Fruit fly (Drosophila melanogaster): ENCODE data around the gene Taf13.

The Taf13 gene

DNA sequence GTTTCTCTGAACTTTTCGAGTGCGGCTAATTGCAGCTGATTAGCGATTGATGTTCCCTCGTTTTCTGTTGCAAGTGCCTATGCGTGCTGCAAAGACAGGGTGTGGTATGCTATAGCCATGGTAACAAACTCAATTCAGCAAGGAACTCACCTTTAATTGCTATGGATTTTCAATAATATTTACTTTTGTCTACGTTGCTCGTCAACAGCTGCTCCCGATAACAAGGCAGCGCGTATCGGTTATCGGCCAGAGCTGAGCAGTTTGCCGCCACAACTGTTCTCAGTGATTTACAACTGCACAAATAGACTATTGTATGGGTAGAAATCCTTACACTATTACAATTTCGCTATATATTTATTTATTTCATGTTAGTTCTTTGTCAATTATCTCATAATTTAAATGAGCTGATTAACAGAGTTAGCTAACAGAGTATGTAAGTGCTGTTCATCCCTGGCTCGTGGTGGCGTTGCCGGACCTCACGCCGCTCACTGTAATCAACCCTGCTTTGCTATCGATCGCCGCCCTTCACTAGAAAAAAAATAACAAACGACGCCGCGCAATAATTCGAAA, 18.3 kb downstream of the Taf13 start, which contains the start of the genes pr and neb (continued):
- TF ChIP-seq CG32767 (GFP tag; IDR thresholded peaks at IDR 0.05) (peak; percentile 41; the same call in 1 of the 2 replicates), CG2712 (tag; optimal IDR thresholded peaks at IDR 0.05) (peak; percentile 55), tna (GFP tag; IDR thresholded peaks at IDR 0.05; ENCODE audit: partially characterized antibody) (no peak), Tbp (GFP tag; optimal IDR thresholded peaks at IDR 0.05) (no peak), lmd (GFP tag; IDR thresholded peaks at IDR 0.05) (peak; percentile 74), odd (GFP tag; optimal IDR thresholded peaks at IDR 0.05) (no peak), ase (GFP tag; IDR thresholded peaks at IDR 0.05) (0 out of 3 replicates have a peak, but pooled peaks have one; percentile 25), CG3838 (GFP tag; optimal IDR thresholded peaks at IDR 0.05) (no peak), Abd-B (GFP tag; optimal IDR thresholded peaks at IDR 0.05) (peak; percentile 61), CG10543 (GFP tag; optimal IDR thresholded peaks at IDR 0.05) (no peak), trh (GFP tag; optimal IDR thresholded peaks at IDR 0.05) (peak; percentile 27), Hr39 (optimal IDR thresholded peaks at IDR 0.05) (no peak), MTF-1 (GFP tag; optimal IDR thresholded peaks at IDR 0.05; ENCODE audit: borderline replicate concordance) (no peak), CG15011 (GFP tag; optimal IDR thresholded peaks at IDR 0.05) (no peak), luna (GFP tag; optimal IDR thresholded peaks at IDR 0.05) (no peak), ttk (GFP tag; IDR thresholded peaks at IDR 0.05) (peak; percentile 57; the same call in 1 of the 2 replicates), cg (GFP tag; optimal IDR thresholded peaks at IDR 0.05) (no peak), CG31388 (GFP tag; optimal IDR thresholded peaks at IDR 0.05) (peak; percentile 33), CG17612 (GFP tag; IDR thresholded peaks at IDR 0.05) (no peak), CG15514 (GFP tag; optimal IDR thresholded peaks at IDR 0.05) (peak; percentile 98), CG34422 (GFP tag; IDR thresholded peaks at IDR 0.05) (peak; percentile 67; the same call in 1 of the 3 replicates), Elba2 (GFP tag; optimal IDR thresholded peaks at IDR 0.05) (no peak), CG11398 (GFP tag; optimal IDR thresholded peaks at IDR 0.05) (no peak), Sry-δ (GFP tag; optimal IDR thresholded peaks at IDR 0.05) (peak; percentile 92), Mad (GFP tag; optimal IDR thresholded peaks at IDR 0.05) (peak; percentile 62), NC2β (GFP tag; optimal IDR thresholded peaks at IDR 0.05) (no peak), fd64A (GFP tag; optimal IDR thresholded peaks at IDR 0.05) (no peak), fu2 (GFP tag; optimal IDR thresholded peaks at IDR 0.05) (no peak), Stat92E (GFP tag; optimal IDR thresholded peaks at IDR 0.05) (peak in 1 of 3 experiments; percentile 3), pb (GFP tag; optimal IDR thresholded peaks at IDR 0.05) (no peak), stwl (tag; optimal IDR thresholded peaks at IDR 0.05) (peak; percentile 52), da (GFP tag; optimal IDR thresholded peaks at IDR 0.05) (no peak), bcd (GFP tag; optimal IDR thresholded peaks at IDR 0.05) (peak; percentile 32), ranshi (GFP tag; IDR thresholded peaks at IDR 0.05) (peak; percentile 75), CG7372 (GFP tag; IDR thresholded peaks at IDR 0.05) (0 out of 2 replicates have a peak, but pooled peaks have one; percentile 11), D19A (tag; optimal IDR thresholded peaks at IDR 0.05) (peak; percentile 39), sc (optimal IDR thresholded peaks at IDR 0.05) (no peak), sc (GFP tag; optimal IDR thresholded peaks at IDR 0.05) (peak; percentile 27), unpg (GFP tag; optimal IDR thresholded peaks at IDR 0.05) (peak; percentile 66), dimm (GFP tag; IDR thresholded peaks at IDR 0.05) (no peak), CG16863 (GFP tag; optimal IDR thresholded peaks at IDR 0.05) (no peak), CG2678 (tag; optimal IDR thresholded peaks at IDR 0.05) (peak; percentile 20), trem (tag; optimal IDR thresholded peaks at IDR 0.05) (peak; percentile 25), TFAM (GFP tag; optimal IDR thresholded peaks at IDR 0.05) (no peak), ash1 (GFP tag; optimal IDR thresholded peaks at IDR 0.05) (no peak), Meics (GFP tag; optimal IDR thresholded peaks at IDR 0.05) (no peak), CG14667 (GFP tag; IDR thresholded peaks at IDR 0.05) (no peak), BEAF-32 (GFP tag; optimal IDR thresholded peaks at IDR 0.05) (peak; percentile 51), CG12071 (GFP tag; optimal IDR thresholded peaks at IDR 0.05) (no peak), dmrt11E (tag; optimal IDR thresholded peaks at IDR 0.05) (peak; percentile 67), gce (GFP tag; IDR thresholded peaks at IDR 0.05) (no peak)
